Fruit fly (Drosophila melanogaster) whole organism, embryonic: ENCODE data around the gene bol.

Source experiments
- CG10654 ChIP-seq: fragments of 200-800 bp; sonication (Bioruptor generic); optimal IDR thresholded peaks from 2 replicates; lab custom pipeline; 2016; ENCODE audit warnings: missing biosample characterization, missing genetic modification characterization
- CG12104 ChIP-seq: fragments of 200-800 bp; sonication (Bioruptor generic); optimal IDR thresholded peaks from 3 replicates; lab custom pipeline; 2016; ENCODE audit warnings: missing biosample characterization, missing genetic modification characterization
- CG12769 ChIP-seq: fragments of 200-800 bp; sonication (Bioruptor generic); optimal IDR thresholded peaks from 2 replicates; lab custom pipeline; 2019; ENCODE audit warnings: missing biosample characterization, mild to moderate bottlenecking, missing genetic modification characterization, moderate library complexity
- CG13624 ChIP-seq: fragments of 200-800 bp; sonication (Bioruptor generic); optimal IDR thresholded peaks from 2 replicates; lab custom pipeline; 2016; ENCODE audit warnings: missing biosample characterization, missing genetic modification characterization
- CG13775 ChIP-seq: fragments of 200-800 bp; sonication (Bioruptor generic); optimal IDR thresholded peaks from 3 replicates; lab custom pipeline; 2017; ENCODE audit warnings: missing biosample characterization, mild to moderate bottlenecking, missing genetic modification characterization
- CG13894 ChIP-seq: fragments of 200-800 bp; sonication (Bioruptor generic); optimal IDR thresholded peaks from 3 replicates; lab custom pipeline; 2018; ENCODE audit warnings: missing biosample characterization, mild to moderate bottlenecking, missing genetic modification characterization, moderate library complexity
- CG16813 ChIP-seq: fragments of 200-800 bp; sonication (Bioruptor generic); IDR thresholded peaks from 3 replicates; pipeline ENCODE4 v1.3.6; 2022; ENCODE audit warnings: missing biosample characterization, missing genetic modification characterization; ENCODE audit not compliant: partially characterized antibody
- CG17328 ChIP-seq: fragments of 200-800 bp; sonication (Bioruptor generic); IDR thresholded peaks from 2 replicates; pipeline ENCODE4 v1.3.6; 2022; ENCODE audit warnings: missing biosample characterization, missing genetic modification characterization
- CG31224 ChIP-seq: fragments of 200-800 bp; sonication (Bioruptor generic); IDR thresholded peaks from 2 replicates; pipeline ENCODE4 v1.3.6; 2022; ENCODE audit warnings: missing biosample characterization, missing genetic modification characterization
- CG32772 ChIP-seq: fragments of 200-800 bp; sonication (Bioruptor generic); IDR thresholded peaks from 2 replicates; pipeline ENCODE4 v1.3.6; 2022; ENCODE audit warnings: missing biosample characterization, missing genetic modification characterization
- CG33557 ChIP-seq: fragments of 200-800 bp; sonication (Bioruptor generic); optimal IDR thresholded peaks from 2 replicates; lab custom pipeline; 2019; ENCODE audit warnings: missing biosample characterization, mild to moderate bottlenecking, missing genetic modification characterization, moderate library complexity
- CG34422 ChIP-seq: fragments of 200-800 bp; sonication (Bioruptor generic); IDR thresholded peaks from 3 replicates; pipeline ENCODE4 v1.3.6; 2022; ENCODE audit warnings: missing biosample characterization, missing genetic modification characterization
- CG5180 ChIP-seq: fragments of 200-800 bp; sonication (Bioruptor generic); optimal IDR thresholded peaks from 3 replicates; lab custom pipeline; 2017; ENCODE audit warnings: missing biosample characterization, missing genetic modification characterization, mild to moderate bottlenecking, moderate library complexity, missing genetic modification reagents
- CG5245 ChIP-seq: fragments of 200-800 bp; sonication (Bioruptor generic); optimal IDR thresholded peaks from 3 replicates; lab custom pipeline; 2016; ENCODE audit warnings: missing biosample characterization, missing genetic modification characterization
- CG6654 ChIP-seq: fragments of 200-800 bp; sonication (Bioruptor generic); optimal IDR thresholded peaks from 2 replicates; lab custom pipeline; 2017; ENCODE audit warnings: missing biosample characterization, mild to moderate bottlenecking, missing genetic modification characterization
- CG6791 ChIP-seq: fragments of 200-800 bp; sonication (Bioruptor generic); IDR thresholded peaks from 3 replicates; pipeline ENCODE4 v1.3.6; 2022; ENCODE audit warnings: missing biosample characterization, missing genetic modification characterization; ENCODE audit not compliant: partially characterized antibody
- CG7963 ChIP-seq: fragments of 200-800 bp; sonication (Bioruptor generic); IDR thresholded peaks from 3 replicates; pipeline ENCODE4 v1.3.6; 2022; ENCODE audit warnings: missing biosample characterization, missing genetic modification characterization; ENCODE audit not compliant: partially characterized antibody
- CG8388 ChIP-seq: fragments of 200-800 bp; sonication (Bioruptor generic); optimal IDR thresholded peaks from 2 replicates; lab custom pipeline; 2019; ENCODE audit warnings: missing biosample characterization, mild to moderate bottlenecking, missing genetic modification characterization, moderate library complexity
- Dref ChIP-seq: fragments of 200-800 bp; sonication (Bioruptor generic); IDR thresholded peaks from 2 replicates; pipeline ENCODE4 v1.3.6; 2022; ENCODE audit warnings: missing biosample characterization, missing genetic modification characterization
- E2f1 ChIP-seq: fragments of 200-800 bp; sonication (Bioruptor generic); IDR thresholded peaks from 2 replicates; pipeline ENCODE4 v1.3.6; 2022; ENCODE audit warnings: missing biosample characterization, missing genetic modification characterization
- Ets65A ChIP-seq: fragments of 200-800 bp; sonication (Bioruptor generic); peaks from one replicate; lab custom pipeline; 2016; ENCODE audit warnings: missing biosample characterization, missing genetic modification characterization
- Fer1 ChIP-seq: fragments of 200-800 bp; sonication (Bioruptor generic); optimal IDR thresholded peaks from 2 replicates; lab custom pipeline; 2017; ENCODE audit warnings: missing biosample characterization, mild to moderate bottlenecking, missing genetic modification characterization
- H2.0 ChIP-seq: fragments of 200-800 bp; sonication (Bioruptor generic); IDR thresholded peaks from 2 replicates; pipeline ENCODE4 v1.3.6; 2022; ENCODE audit warnings: missing biosample characterization, missing genetic modification characterization
- Hmr ChIP-seq: fragments of 200-800 bp; sonication (Bioruptor generic); optimal IDR thresholded peaks from 3 replicates; lab custom pipeline; 2017; ENCODE audit warnings: mild to moderate bottlenecking, missing biosample characterization, missing genetic modification reagents, missing genetic modification characterization
- Hr78 ChIP-seq, 2 experiments: fragments of 200-800 bp in 1 of 2; fragments of >200 bp in 1 of 2; sonication (Bioruptor generic) in 1 of 2; optimal IDR thresholded peaks; 2 replicates each; lab custom pipeline; 2017 to 2019; ENCODE audit warnings: missing biosample characterization in 2 of 2, missing genetic modification characterization in 2 of 2, mild to moderate bottlenecking in 1 of 2, moderate library complexity in 1 of 2
- Med ChIP-seq: fragments of 200-800 bp; sonication (Bioruptor generic); peaks from one replicate; lab custom pipeline; 2016; ENCODE audit warnings: missing biosample characterization, missing genetic modification characterization, mild to moderate bottlenecking, inconsistent platforms, moderate library complexity
- Mrtf ChIP-seq: fragments of 200-800 bp; sonication (Bioruptor generic); IDR thresholded peaks from 3 replicates; pipeline ENCODE4 v1.3.6; 2022; ENCODE audit warnings: missing biosample characterization, missing genetic modification characterization
- Opbp ChIP-seq: fragments of 200-800 bp; sonication (Bioruptor generic); IDR thresholded peaks from 3 replicates; pipeline ENCODE4 v1.3.6; 2022; ENCODE audit warnings: missing biosample characterization, missing genetic modification characterization; ENCODE audit not compliant: partially characterized antibody
- Pdp1 ChIP-seq, 2 experiments: fragments of 200-800 bp; sonication (Bioruptor generic); optimal IDR thresholded peaks; 3 replicates each; lab custom pipeline; 2016; ENCODE audit warnings: missing biosample characterization in 2 of 2, missing genetic modification characterization in 2 of 2, mild to moderate bottlenecking in 1 of 2, moderate library complexity in 1 of 2
- Rfx ChIP-seq: fragments of 200-800 bp; sonication (Bioruptor generic); IDR thresholded peaks from 2 replicates; pipeline ENCODE4 v1.3.6; 2022; ENCODE audit warnings: missing biosample characterization, missing genetic modification characterization
- Scr ChIP-seq: fragments of 200-800 bp; sonication (Bioruptor generic); IDR thresholded peaks from 2 replicates; pipeline ENCODE4 v1.3.6; 2022; ENCODE audit warnings: missing biosample characterization, missing genetic modification characterization; ENCODE audit not compliant: partially characterized antibody
- Xbp1 ChIP-seq: fragments of 200-800 bp; sonication (Bioruptor generic); optimal IDR thresholded peaks from 3 replicates; lab custom pipeline; 2016; ENCODE audit warnings: missing biosample characterization, mild to moderate bottlenecking, missing genetic modification characterization
- ato ChIP-seq: fragments of 200-800 bp; sonication (Bioruptor generic); IDR thresholded peaks from 2 replicates; pipeline ENCODE4 v1.3.6; 2022; ENCODE audit warnings: missing biosample characterization, missing genetic modification characterization; ENCODE audit not compliant: partially characterized antibody
- az2 ChIP-seq: fragments of 200-800 bp; sonication (Bioruptor generic); optimal IDR thresholded peaks from 3 replicates; lab custom pipeline; 2016; ENCODE audit warnings: missing biosample characterization, missing genetic modification characterization
- bbx ChIP-seq: fragments of 200-800 bp; sonication (Bioruptor generic); IDR thresholded peaks from 2 replicates; pipeline ENCODE4 v1.3.6; 2022; ENCODE audit warnings: missing biosample characterization, missing genetic modification characterization; ENCODE audit not compliant: partially characterized antibody
- cwo ChIP-seq: fragments of 200-800 bp; sonication (Bioruptor generic); optimal IDR thresholded peaks from 3 replicates; lab custom pipeline; 2017; ENCODE audit warnings: missing biosample characterization, missing genetic modification characterization, mild to moderate bottlenecking, moderate library complexity, missing genetic modification reagents
- gt ChIP-seq: fragments of 200-800 bp; sonication (Bioruptor generic); IDR thresholded peaks from 2 replicates; pipeline ENCODE4 v1.3.6; 2022; ENCODE audit warnings: missing biosample characterization, missing genetic modification characterization
- pum ChIP-seq: fragments of 200-800 bp; sonication (Bioruptor generic); optimal IDR thresholded peaks from 2 replicates; lab custom pipeline; 2016; ENCODE audit warnings: missing biosample characterization, missing genetic modification characterization
- sens ChIP-seq: fragments of 200-800 bp; sonication (Bioruptor generic); peaks from one replicate; lab custom pipeline; 2016; ENCODE audit warnings: missing biosample characterization, missing genetic modification characterization
- stwl ChIP-seq: fragments of 200-800 bp; sonication (Bioruptor generic); optimal IDR thresholded peaks from 3 replicates; lab custom pipeline; 2018; ENCODE audit warnings: missing biosample characterization, mild to moderate bottlenecking, missing genetic modification characterization, moderate library complexity
- sug ChIP-seq: fragments of 200-800 bp; optimal IDR thresholded peaks from 2 replicates; lab custom pipeline; 2019; ENCODE audit warnings: missing biosample characterization, mild to moderate bottlenecking, missing genetic modification characterization, moderate library complexity
- vnd ChIP-seq: fragments of 200-800 bp; sonication (Bioruptor generic); IDR thresholded peaks from 3 replicates; pipeline ENCODE4 v1.3.6; 2022; ENCODE audit warnings: missing biosample characterization, missing genetic modification characterization; ENCODE audit not compliant: partially characterized antibody
- yki ChIP-seq: fragments of >200 bp; optimal IDR thresholded peaks from 3 replicates; lab custom pipeline; 2018

Gene bol

DNA sequence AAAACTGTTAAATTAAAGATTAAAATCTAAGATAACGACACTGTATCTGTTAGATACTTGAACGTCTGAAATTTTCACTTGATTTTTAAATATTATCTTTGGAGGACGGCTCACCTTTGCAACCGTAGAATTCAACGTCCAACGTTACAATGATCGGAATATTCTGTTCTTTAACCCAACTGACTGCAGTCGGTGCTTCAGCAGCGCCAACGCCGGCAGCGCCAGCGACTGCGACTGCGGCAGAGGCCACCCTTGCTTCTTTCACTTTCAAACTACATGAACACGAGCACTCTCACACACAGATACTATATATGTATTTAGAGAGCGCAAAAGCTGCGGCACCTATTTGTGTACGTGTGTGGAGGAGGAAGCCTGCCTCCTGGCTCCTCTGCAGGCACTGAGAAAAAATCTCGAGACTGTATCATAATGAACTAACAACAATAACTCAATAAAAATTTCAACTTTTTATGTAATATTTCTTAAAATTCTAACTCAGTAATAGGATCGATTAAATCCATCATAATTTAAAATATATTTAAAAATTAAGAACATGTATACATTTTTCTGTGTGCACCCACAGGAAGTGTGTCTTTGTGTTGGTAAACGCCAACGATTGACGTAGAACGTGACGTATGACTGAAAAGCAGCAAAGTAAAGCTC, 76.6 kb downstream of the bol start (continued):
- peak in 1 of 2 experiments; percentile 73 for TF ChIP-seq Hr78 (GFP tag; optimal IDR thresholded peaks at IDR 0.05; lab: Kevin White, UChicago)
- TF ChIP-seq CG17328 (GFP tag; lab: Robert Waterston, UW), result peak; percentile 82
- peak; percentile 92 for TF ChIP-seq Rfx (GFP tag; lab: Robert Waterston, UW)
- peak; percentile 83 for TF ChIP-seq CG5245 (GFP tag; lab: Kevin White, UChicago)
- peak; percentile 80 for TF ChIP-seq CG33557
- peak; percentile 90 for TF ChIP-seq Xbp1 (GFP tag; lab: Kevin White, UChicago)
- peak; percentile 73 for TF ChIP-seq gt (GFP tag; lab: Robert Waterston, UW)
- TF ChIP-seq CG6791 (GFP tag; lab: Robert Waterston, UW), result no peak
- peak; percentile 86 for TF ChIP-seq CG34422 (GFP tag; lab: Robert Waterston, UW)
- peak; percentile 90 for TF ChIP-seq CG8388 (GFP tag; lab: Kevin White, UChicago)

DNA sequence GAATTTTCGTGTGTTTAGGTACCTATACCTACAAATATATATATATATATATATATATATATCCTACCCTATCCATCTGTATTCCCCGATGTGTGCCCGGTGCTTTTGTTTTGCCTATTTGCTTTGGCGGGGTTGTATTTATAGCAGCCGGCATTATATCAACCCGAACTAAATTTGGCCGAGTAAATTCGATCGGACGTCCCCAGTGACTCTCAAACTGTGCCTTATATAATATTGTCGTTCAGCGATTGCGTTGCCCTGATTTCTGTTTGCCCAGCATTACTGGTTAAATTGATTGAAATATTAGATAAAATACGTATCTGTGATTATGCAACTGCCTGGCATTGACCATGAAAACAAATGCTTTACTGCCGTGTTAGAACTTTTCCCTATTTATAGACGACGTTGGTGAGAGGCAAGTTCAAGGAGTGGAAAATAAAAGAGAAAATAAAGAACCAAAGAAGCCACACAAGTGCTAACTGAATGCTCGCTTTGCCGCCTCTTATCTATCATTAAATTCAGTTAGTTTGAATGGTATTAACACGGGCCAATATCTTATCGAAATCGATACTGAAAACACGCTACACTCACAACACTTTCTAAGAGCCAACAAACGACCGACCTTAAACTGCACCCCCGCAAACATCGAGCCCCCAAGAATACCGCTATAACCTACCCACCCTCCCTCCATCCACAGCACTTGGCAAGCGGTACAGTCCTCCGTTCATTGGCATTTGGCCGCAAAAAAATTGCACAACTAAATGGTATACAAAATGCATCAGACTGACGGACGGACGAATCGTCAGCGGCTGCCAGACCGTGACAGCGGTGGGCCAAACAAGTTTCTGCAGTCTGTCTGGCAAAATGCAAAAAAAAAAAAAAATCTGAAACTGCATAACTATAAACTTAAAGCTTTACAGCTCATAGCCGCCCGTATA, 78.1 kb downstream of the bol start:
- TF ChIP-seq sens (peak; percentile 31), E2f1 (no peak), pum (GFP tag; lab: Kevin White, UChicago) (no peak), CG13894 (peak; percentile 23), sug (tag; lab: Kevin White, UChicago) (peak; percentile 86), CG31224 (GFP tag; lab: Robert Waterston, UW) (peak; percentile 37; the same call in 1 of the 2 replicates), CG12769 (tag; lab: Kevin White, UChicago) (peak; percentile 68), CG6654 (peak; percentile 86), Med (GFP tag; lab: Kevin White, UChicago) (peak; percentile 7), Ets65A (GFP tag; lab: Kevin White, UChicago) (peak; percentile 89), Hmr (peak; percentile 7), Pdp1 (GFP tag; optimal IDR thresholded peaks at IDR 0.05; lab: Kevin White, UChicago) (peak in 1 of 2 experiments; percentile 95), az2 (GFP tag; lab: Kevin White, UChicago) (no peak)

DNA sequence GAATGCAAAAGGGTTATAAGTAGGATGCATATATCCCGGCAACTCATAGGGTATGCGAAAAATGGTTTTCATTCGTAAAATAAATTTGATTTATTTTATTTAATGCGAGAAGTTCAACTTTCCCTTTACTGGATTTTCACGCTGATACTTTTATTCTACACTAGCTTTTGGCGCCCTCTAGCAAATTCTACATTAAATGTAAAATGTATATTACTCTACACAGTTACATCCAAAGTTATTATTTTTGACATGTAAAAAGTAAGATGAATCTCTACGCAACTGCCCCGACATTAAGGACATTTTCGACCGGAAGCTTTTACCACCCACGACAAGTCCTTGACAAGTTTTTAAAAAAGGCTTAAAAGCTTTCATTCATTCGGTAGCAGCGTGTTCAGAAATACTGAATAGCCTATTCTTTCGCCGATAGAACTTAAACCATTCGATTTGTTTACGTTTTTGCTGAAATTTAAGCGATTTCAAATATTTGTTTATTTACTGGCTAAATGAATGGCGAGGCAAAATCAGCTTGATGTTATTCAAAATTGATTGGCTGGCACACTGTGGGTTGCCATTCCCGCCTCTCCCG, 79.3 kb downstream of the bol start:
- TF ChIP-seq CG16813, result peak; percentile 68; the same call in 2 of the 3 replicates
- no peak for TF ChIP-seq cwo (GFP tag; lab: Kevin White, UChicago)
- TF ChIP-seq Dref, result no peak
- no peak for TF ChIP-seq CG13624 (GFP tag; lab: Kevin White, UChicago)
- peak; percentile 31; the same call in 1 of the 3 replicates for TF ChIP-seq CG7963 (GFP tag; lab: Robert Waterston, UW)
- no peak for TF ChIP-seq ato (GFP tag; lab: Robert Waterston, UW)
- TF ChIP-seq CG5180 (GFP tag; lab: Kevin White, UChicago), result no peak
- TF ChIP-seq CG10654 (GFP tag; lab: Kevin White, UChicago), result no peak
- TF ChIP-seq H2.0, result no peak
- 0 out of 3 replicates have a peak, but pooled peaks have one; percentile 41 for TF ChIP-seq Opbp (GFP tag; lab: Robert Waterston, UW)
- no peak for TF ChIP-seq CG13775 (GFP tag; lab: Kevin White, UChicago)
- peak; percentile 26; the same call in 1 of the 2 replicates for TF ChIP-seq bbx (GFP tag; lab: Robert Waterston, UW)
- TF ChIP-seq CG13894, result no peak
- TF ChIP-seq stwl (tag; lab: Kevin White, UChicago), result no peak
- TF ChIP-seq Scr, result peak; percentile 22
- TF ChIP-seq vnd (GFP tag; lab: Robert Waterston, UW), result 0 out of 3 replicates have a peak, but pooled peaks have one; percentile 33
- no peak for TF ChIP-seq Fer1
- no peak for TF ChIP-seq CG12104 (GFP tag; lab: Kevin White, UChicago)
- TF ChIP-seq Mrtf (GFP tag; lab: Robert Waterston, UW), result no peak
- no peak for TF ChIP-seq CG32772 (GFP tag; lab: Robert Waterston, UW)
- TF ChIP-seq yki (lab: Kevin White, UChicago), result no peak
